Fruit fly (Drosophila melanogaster) whole organism, embryonic: ENCODE results near the gene Art9.

ENCODE experiments used
- Bteb2 ChIP-seq: fragments of 200-800 bp; sonication (Bioruptor generic); optimal IDR thresholded peaks from 2 replicates; lab custom pipeline; 2016; ENCODE audit warnings: missing biosample characterization, missing genetic modification characterization
- CG11093 ChIP-seq: fragments of 200-800 bp; sonication (Bioruptor generic); IDR thresholded peaks from 3 replicates; pipeline ENCODE4 v1.3.6; 2022; ENCODE audit warnings: missing biosample characterization, missing genetic modification characterization
- CG14710 ChIP-seq: fragments of 200-800 bp; sonication (Bioruptor generic); optimal IDR thresholded peaks from 3 replicates; lab custom pipeline; 2019; ENCODE audit warnings: missing biosample characterization, mild to moderate bottlenecking, missing genetic modification characterization, moderate library complexity
- CG15269 ChIP-seq: fragments of 200-800 bp; sonication (Bioruptor generic); optimal IDR thresholded peaks from 2 replicates; lab custom pipeline; 2018; ENCODE audit warnings: missing biosample characterization, mild to moderate bottlenecking, missing genetic modification characterization, moderate library complexity
- CG15601 ChIP-seq: fragments of 200-800 bp; sonication (Bioruptor generic); optimal IDR thresholded peaks from 3 replicates; lab custom pipeline; 2019; ENCODE audit warnings: missing biosample characterization, mild to moderate bottlenecking, missing genetic modification characterization, moderate library complexity
- CG1602 ChIP-seq: fragments of 200-800 bp; sonication (Bioruptor generic); optimal IDR thresholded peaks from 3 replicates; lab custom pipeline; 2016; ENCODE audit warnings: missing biosample characterization, missing genetic modification characterization
- CG16779 ChIP-seq: fragments of 200-800 bp; sonication (Bioruptor generic); IDR thresholded peaks from 2 replicates; pipeline ENCODE4 v1.3.6; 2022; ENCODE audit warnings: missing biosample characterization, missing genetic modification characterization
- CG18262 ChIP-seq: fragments of 200-800 bp; optimal IDR thresholded peaks from 3 replicates; lab custom pipeline; 2019; ENCODE audit warnings: missing biosample characterization, mild to moderate bottlenecking, missing genetic modification characterization, moderate library complexity
- CG30020 ChIP-seq: fragments of 200-800 bp; optimal IDR thresholded peaks from 2 replicates; lab custom pipeline; 2019; ENCODE audit warnings: missing biosample characterization, mild to moderate bottlenecking, missing genetic modification characterization, moderate library complexity
- CG30431 ChIP-seq: fragments of 200-800 bp; sonication (Bioruptor generic); optimal IDR thresholded peaks from 2 replicates; lab custom pipeline; 2017; ENCODE audit warnings: missing biosample characterization, missing genetic modification characterization
- CG31441 ChIP-seq: fragments of 200-800 bp; sonication (Bioruptor generic); IDR thresholded peaks from 2 replicates; pipeline ENCODE4 v1.3.6; 2022; ENCODE audit warnings: missing biosample characterization, missing genetic modification characterization
- CG3407 ChIP-seq: fragments of 200-800 bp; sonication (Bioruptor generic); optimal IDR thresholded peaks from 2 replicates; lab custom pipeline; 2018; ENCODE audit warnings: missing biosample characterization, mild to moderate bottlenecking, missing genetic modification characterization
- CG43689 ChIP-seq: fragments of 200-800 bp; sonication (Bioruptor generic); IDR thresholded peaks from 2 replicates; pipeline ENCODE4 v1.3.6; 2022; ENCODE audit warnings: missing biosample characterization, missing genetic modification characterization
- CG4707 ChIP-seq: fragments of 200-800 bp; sonication (Bioruptor generic); optimal IDR thresholded peaks from 2 replicates; lab custom pipeline; 2018; ENCODE audit warnings: missing biosample characterization, mild to moderate bottlenecking, missing genetic modification characterization, moderate library complexity
- CG4854 ChIP-seq: fragments of 200-800 bp; sonication (Bioruptor generic); optimal IDR thresholded peaks from 2 replicates; lab custom pipeline; 2016; ENCODE audit warnings: missing biosample characterization, missing genetic modification characterization, inconsistent platforms
- CG6254 ChIP-seq: fragments of 200-800 bp; sonication (Bioruptor generic); optimal IDR thresholded peaks from 3 replicates; lab custom pipeline; 2017; ENCODE audit warnings: mild to moderate bottlenecking, missing biosample characterization, missing genetic modification reagents, missing genetic modification characterization
- CG6854 ChIP-seq: fragments of 200-800 bp; sonication (Bioruptor generic); optimal IDR thresholded peaks from 3 replicates; lab custom pipeline; 2017; ENCODE audit warnings: missing biosample characterization, mild to moderate bottlenecking, missing genetic modification characterization
- CG7745 ChIP-seq: fragments of 200-800 bp; sonication (Bioruptor generic); optimal IDR thresholded peaks from 2 replicates; lab custom pipeline; 2018; ENCODE audit warnings: missing biosample characterization, mild to moderate bottlenecking, missing genetic modification characterization, moderate library complexity
- CG7928 ChIP-seq: fragments of 200-800 bp; sonication (Bioruptor generic); optimal IDR thresholded peaks from 2 replicates; lab custom pipeline; 2017; ENCODE audit warnings: missing biosample characterization, mild to moderate bottlenecking, missing genetic modification characterization
- CG7987 ChIP-seq: fragments of 200-800 bp; sonication (Bioruptor generic); optimal IDR thresholded peaks from 2 replicates; lab custom pipeline; 2018; ENCODE audit warnings: missing biosample characterization, mild to moderate bottlenecking, missing genetic modification characterization, moderate library complexity
- CG9437 ChIP-seq: fragments of 200-800 bp; sonication (Bioruptor generic); optimal IDR thresholded peaks from 2 replicates; lab custom pipeline; 2018; ENCODE audit warnings: missing biosample characterization, mild to moderate bottlenecking, missing genetic modification characterization
- CG9609 ChIP-seq: fragments of 200-800 bp; sonication (Bioruptor generic); optimal IDR thresholded peaks from 3 replicates; lab custom pipeline; 2016; ENCODE audit warnings: missing biosample characterization, missing genetic modification characterization
- CG9817 ChIP-seq: fragments of 200-800 bp; sonication (Bioruptor generic); optimal IDR thresholded peaks from 2 replicates; lab custom pipeline; 2018; ENCODE audit warnings: missing biosample characterization, mild to moderate bottlenecking, missing genetic modification characterization, moderate library complexity
- CHES-1-like ChIP-seq: fragments of 200-800 bp; sonication (Bioruptor generic); optimal IDR thresholded peaks from 2 replicates; lab custom pipeline; 2016; ENCODE audit warnings: missing biosample characterization, missing genetic modification characterization
- HmgD ChIP-seq: fragments of 200-800 bp; sonication (Bioruptor generic); optimal IDR thresholded peaks from 3 replicates; lab custom pipeline; 2016; ENCODE audit warnings: missing biosample characterization, missing genetic modification characterization
- Kr ChIP-seq: fragments of 200-800 bp; sonication (Bioruptor generic); optimal IDR thresholded peaks from 2 replicates; lab custom pipeline; 2017; ENCODE audit warnings: missing biosample characterization, mild to moderate bottlenecking, missing genetic modification characterization
- PHDP ChIP-seq: fragments of 200-800 bp; sonication (Bioruptor generic); optimal IDR thresholded peaks from 3 replicates; lab custom pipeline; 2018; ENCODE audit warnings: missing biosample characterization, mild to moderate bottlenecking, missing genetic modification characterization, moderate library complexity
- Six4 ChIP-seq: fragments of 200-800 bp; sonication (Bioruptor generic); optimal IDR thresholded peaks from 2 replicates; lab custom pipeline; 2016; ENCODE audit warnings: missing biosample characterization, missing genetic modification characterization
- Sox100B ChIP-seq: fragments of 200-800 bp; sonication (Bioruptor generic); optimal IDR thresholded peaks from 3 replicates; lab custom pipeline; 2018; ENCODE audit warnings: missing biosample characterization, mild to moderate bottlenecking, missing genetic modification characterization
- Sox102F ChIP-seq: fragments of 200-800 bp; sonication (Bioruptor generic); optimal IDR thresholded peaks from 2 replicates; lab custom pipeline; 2018; ENCODE audit warnings: missing biosample characterization, mild to moderate bottlenecking, missing genetic modification characterization, moderate library complexity
- TFAM ChIP-seq: fragments of 200-800 bp; sonication (Bioruptor generic); optimal IDR thresholded peaks from 2 replicates; lab custom pipeline; 2017; ENCODE audit warnings: missing biosample characterization, missing genetic modification characterization, inconsistent platforms
- Vsx1 ChIP-seq: fragments of 200-800 bp; sonication (Bioruptor generic); optimal IDR thresholded peaks from 2 replicates; lab custom pipeline; 2017; ENCODE audit warnings: missing biosample characterization, mild to moderate bottlenecking, missing genetic modification characterization, missing genetic modification reagents
- Xrp1 ChIP-seq: fragments of 200-800 bp; sonication (Bioruptor generic); IDR thresholded peaks from 2 replicates; pipeline ENCODE4 v1.3.6; 2022; ENCODE audit warnings: missing biosample characterization, missing genetic modification characterization
- caup ChIP-seq: fragments of 200-800 bp; sonication (Bioruptor generic); optimal IDR thresholded peaks from 3 replicates; lab custom pipeline; 2017; ENCODE audit warnings: missing biosample characterization, mild to moderate bottlenecking, missing genetic modification characterization, moderate library complexity; ENCODE audit not compliant: severe bottlenecking
- cg ChIP-seq: fragments of 200-800 bp; sonication (Bioruptor generic); optimal IDR thresholded peaks from 3 replicates; lab custom pipeline; 2019; ENCODE audit warnings: missing biosample characterization, mild to moderate bottlenecking, missing genetic modification characterization, moderate library complexity
- chm ChIP-seq: fragments of 200-800 bp; sonication (Bioruptor generic); IDR thresholded peaks from 2 replicates; pipeline ENCODE4 v1.3.6; 2022; ENCODE audit warnings: missing biosample characterization, missing genetic modification characterization
- croc ChIP-seq: fragments of 200-800 bp; sonication (Bioruptor generic); conservative IDR thresholded peaks from 3 replicates; pipeline ENCODE4 v1.3.6; 2022; ENCODE audit warnings: missing biosample characterization, missing genetic modification characterization
- dimm ChIP-seq: fragments of 200-800 bp; sonication (Bioruptor generic); IDR thresholded peaks from 2 replicates; pipeline ENCODE4 v1.3.6; 2022; ENCODE audit warnings: missing biosample characterization, missing genetic modification characterization
- dmrt11E ChIP-seq: fragments of 200-800 bp; sonication (Bioruptor generic); optimal IDR thresholded peaks from 3 replicates; lab custom pipeline; 2018; ENCODE audit warnings: missing biosample characterization, mild to moderate bottlenecking, missing genetic modification characterization, moderate library complexity
- ewg ChIP-seq: fragments of 200-800 bp; sonication (Bioruptor generic); optimal IDR thresholded peaks from 3 replicates; lab custom pipeline; 2017; ENCODE audit warnings: mild to moderate bottlenecking, missing biosample characterization, missing genetic modification reagents, missing genetic modification characterization
- fd96Cb ChIP-seq: fragments of 200-800 bp; sonication (Bioruptor generic); optimal IDR thresholded peaks from 2 replicates; lab custom pipeline; 2018; ENCODE audit warnings: missing biosample characterization, mild to moderate bottlenecking, missing genetic modification characterization, moderate library complexity
- gcm ChIP-seq: fragments of 200-800 bp; sonication (Bioruptor generic); optimal IDR thresholded peaks from 2 replicates; lab custom pipeline; 2019; ENCODE audit warnings: missing biosample characterization, mild to moderate bottlenecking, missing genetic modification characterization, moderate library complexity
- gfzf ChIP-seq: fragments of 200-800 bp; sonication (Bioruptor generic); optimal IDR thresholded peaks from 2 replicates; lab custom pipeline; 2016; ENCODE audit warnings: missing biosample characterization, mild to moderate bottlenecking, missing genetic modification characterization, moderate library complexity
- ken ChIP-seq: fragments of 200-800 bp; sonication (Bioruptor generic); IDR thresholded peaks from 3 replicates; pipeline ENCODE4 v1.3.6; 2022; ENCODE audit warnings: missing biosample characterization, missing genetic modification characterization
- pan ChIP-seq, 4 experiments: fragments of >200 bp in 3 of 4; fragments of 200-800 bp in 1 of 4; sonication (Bioruptor generic) in 1 of 4; optimal IDR thresholded peaks in 3 of 4; IDR thresholded peaks in 1 of 4; 2 replicates each; pipeline versions ENCODE4 v1.3.6 to Lab custom; 2017 to 2022; ENCODE audit warnings: missing biosample characterization in 2 of 4, missing genetic modification characterization in 2 of 4, mixed read lengths in 1 of 4
- pb ChIP-seq: fragments of 200-800 bp; sonication (Bioruptor generic); optimal IDR thresholded peaks from 3 replicates; lab custom pipeline; 2016; ENCODE audit warnings: missing biosample characterization, missing genetic modification characterization
- phol ChIP-seq: fragments of 200-800 bp; sonication (Bioruptor generic); optimal IDR thresholded peaks from 3 replicates; lab custom pipeline; 2018; ENCODE audit warnings: missing biosample characterization, mild to moderate bottlenecking, missing genetic modification characterization, moderate library complexity
- sc ChIP-seq, 3 experiments: fragments of >200 bp in 2 of 3; fragments of 200-800 bp in 1 of 3; sonication (Bioruptor generic) in 1 of 3; optimal IDR thresholded peaks; 2 replicates in 2 of 3; 3 replicates in 1 of 3; lab custom pipeline; 2017; ENCODE audit warnings: mild to moderate bottlenecking in 1 of 3, missing biosample characterization in 1 of 3, missing genetic modification characterization in 1 of 3, missing genetic modification reagents in 1 of 3
- slp2 ChIP-seq: fragments of 200-800 bp; sonication (Bioruptor generic); optimal IDR thresholded peaks from 2 replicates; lab custom pipeline; 2016; ENCODE audit warnings: missing biosample characterization, missing genetic modification characterization
- tio ChIP-seq: fragments of 200-800 bp; sonication (Bioruptor generic); optimal IDR thresholded peaks from 2 replicates; lab custom pipeline; 2017; ENCODE audit warnings: missing biosample characterization, missing genetic modification characterization, inconsistent platforms

Gene Art9

dm6 chr3R:13952303-13952702, 9.0 kb upstream of the Art9 start (continued):
- TF ChIP-seq phol (tag; lab: Kevin White, UChicago) (peak; percentile 35), TFAM (GFP tag; lab: Kevin White, UChicago) (no peak), fd96Cb (peak; percentile 23), Six4 (GFP tag; lab: Kevin White, UChicago) (no peak), cg (GFP tag; lab: Kevin White, UChicago) (no peak), sc (optimal IDR thresholded peaks at IDR 0.05; lab: Kevin White, UChicago) (no peak), sc (GFP tag; optimal IDR thresholded peaks at IDR 0.05; lab: Kevin White, UChicago) (no peak), pan (optimal IDR thresholded peaks at IDR 0.05; lab: Kevin White, UChicago) (no peak), pan (GFP tag; optimal IDR thresholded peaks at IDR 0.05 in 1 of 2, IDR thresholded peaks at IDR 0.05 in 1 of 2) (no peak), CG15269 (tag; lab: Kevin White, UChicago) (no peak), CG9609 (GFP tag; lab: Kevin White, UChicago) (no peak), CG6854 (GFP tag; lab: Kevin White, UChicago) (no peak), gfzf (no peak), CG9817 (no peak), CG15601 (peak; percentile 3), CG7987 (no peak), HmgD (GFP tag; lab: Kevin White, UChicago) (no peak), croc (GFP tag; lab: Robert Waterston, UW) (no peak), CG16779 (GFP tag; lab: Robert Waterston, UW) (no peak), Kr (GFP tag; lab: Kevin White, UChicago) (no peak), pb (GFP tag; lab: Kevin White, UChicago) (no peak), CG1602 (GFP tag; lab: Kevin White, UChicago) (no peak), Vsx1 (GFP tag; lab: Kevin White, UChicago) (no peak), CG4854 (no peak), Bteb2 (no peak), gcm (no peak), CHES-1-like (GFP tag; lab: Kevin White, UChicago) (no peak), CG6254 (GFP tag; lab: Kevin White, UChicago) (no peak), tio (GFP tag; lab: Kevin White, UChicago) (no peak), CG7745 (tag; lab: Kevin White, UChicago) (no peak), dmrt11E (tag; lab: Kevin White, UChicago) (peak; percentile 50), CG31441 (GFP tag; lab: Robert Waterston, UW) (peak; percentile 40; the same call in 1 of the 2 replicates), CG7928 (GFP tag; lab: Kevin White, UChicago) (no peak), CG9437 (GFP tag; lab: Kevin White, UChicago) (no peak), CG30020 (tag; lab: Kevin White, UChicago) (no peak), slp2 (GFP tag; lab: Kevin White, UChicago) (no peak), PHDP (tag; lab: Kevin White, UChicago) (no peak), CG3407 (GFP tag; lab: Kevin White, UChicago) (no peak), ewg (GFP tag; lab: Kevin White, UChicago) (no peak), chm (GFP tag; lab: Robert Waterston, UW) (peak; percentile 44; the same call in 1 of the 2 replicates), CG11093 (GFP tag; lab: Robert Waterston, UW) (no peak), CG43689 (GFP tag; lab: Robert Waterston, UW) (no peak), CG18262 (tag; lab: Kevin White, UChicago) (peak; percentile 43), ken (GFP tag; lab: Robert Waterston, UW) (no peak), Sox102F (GFP tag; lab: Kevin White, UChicago) (peak; percentile 46), Sox100B (GFP tag; lab: Kevin White, UChicago) (no peak), CG4707 (GFP tag; lab: Kevin White, UChicago) (no peak), Xrp1 (GFP tag; lab: Robert Waterston, UW) (peak; percentile 47; the same call in 1 of the 2 replicates), CG14710 (tag; lab: Kevin White, UChicago) (peak; percentile 33), caup (GFP tag; lab: Kevin White, UChicago) (no peak), dimm (GFP tag; lab: Robert Waterston, UW) (no peak), CG30431 (GFP tag; lab: Kevin White, UChicago) (no peak)
